Fruit fly (Drosophila melanogaster): ENCODE results near the gene CG5662.

Gene CG5662

DNA sequence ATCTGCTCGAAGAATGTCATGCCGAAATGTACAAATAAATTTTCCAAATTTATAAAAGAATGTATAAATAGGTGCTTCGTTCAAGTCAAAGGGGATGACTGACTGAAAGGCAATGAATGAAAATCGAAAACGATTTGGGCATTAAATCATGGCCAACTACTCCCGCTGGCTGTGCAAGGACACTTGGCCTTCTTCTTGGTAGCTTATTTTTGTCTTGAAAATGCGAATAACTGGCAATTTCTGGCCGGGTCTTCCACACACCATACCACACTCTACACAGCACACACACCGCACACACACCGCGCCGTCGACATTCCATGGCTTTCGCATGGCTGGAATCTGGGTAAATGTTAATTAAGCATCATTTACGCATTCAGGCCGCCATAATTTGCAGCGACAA is 3.6 kb upstream of the CG5662 start, which contains the start of gene CG32588:
Gene CG32588, minus strand, starts transcription at position 101 of the 400 bp plus-strand sequence.
- TF ChIP-seq Smox (GFP tag; optimal IDR thresholded peaks at IDR 0.05) = no peak
- no peak for TF ChIP-seq CG8632 (GFP tag; optimal IDR thresholded peaks at IDR 0.05)
- no peak for TF ChIP-seq CG15336 (GFP tag; IDR thresholded peaks at IDR 0.05)
- no peak for TF ChIP-seq CG34406 (GFP tag; optimal IDR thresholded peaks at IDR 0.05)
- TF ChIP-seq Eip78C (GFP tag) = no peak
- no peak for TF ChIP-seq Hr38 (GFP tag; optimal IDR thresholded peaks at IDR 0.05)
- TF ChIP-seq CG3919 (GFP tag; optimal IDR thresholded peaks at IDR 0.05) = no peak
- TF ChIP-seq pdm3 (GFP tag; optimal IDR thresholded peaks at IDR 0.05) = no peak
- TF ChIP-seq fd85E (GFP tag; optimal IDR thresholded peaks at IDR 0.05) = no peak
- TF ChIP-seq lz (GFP tag; optimal IDR thresholded peaks at IDR 0.05) = no peak
- TF ChIP-seq net (GFP tag; optimal IDR thresholded peaks at IDR 0.05) = no peak
- TF ChIP-seq dsx (GFP tag; optimal IDR thresholded peaks at IDR 0.05; ENCODE audit: poor library complexity, severe bottlenecking) = no peak
- no peak for TF ChIP-seq CG11762 (GFP tag; optimal IDR thresholded peaks at IDR 0.05; ENCODE audit: insufficient read depth)
- no peak for TF ChIP-seq CG11902 (GFP tag; optimal IDR thresholded peaks at IDR 0.05)

DNA sequence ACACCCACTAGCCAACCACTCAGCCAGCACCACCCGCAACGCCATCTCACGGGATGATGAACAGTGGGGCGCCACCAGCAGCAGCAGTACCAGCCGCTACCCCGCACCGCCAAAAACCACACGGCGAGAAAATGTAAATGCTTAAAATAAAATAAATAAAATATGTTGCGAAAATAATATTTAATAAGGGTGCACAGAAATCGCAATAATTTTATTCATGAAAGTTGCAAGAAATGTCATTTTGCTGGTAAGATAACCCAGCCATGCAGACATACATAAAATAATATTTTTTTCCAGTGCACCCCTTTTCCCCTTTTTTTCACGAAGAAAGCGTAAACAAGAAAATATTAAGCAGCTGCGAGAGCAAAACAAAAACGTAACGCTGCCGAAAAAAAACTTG is 5.9 kb downstream of the CG5662 start:
- TF ChIP-seq fd59A (GFP tag; optimal IDR thresholded peaks at IDR 0.05) (no peak), lz (GFP tag; optimal IDR thresholded peaks at IDR 0.05) (no peak), CG32006 (GFP tag; optimal IDR thresholded peaks at IDR 0.05) (peak; percentile 29), CG9139 (GFP tag; optimal IDR thresholded peaks at IDR 0.05) (no peak), Sox14 (GFP tag; optimal IDR thresholded peaks at IDR 0.05) (no peak), CG8632 (GFP tag; optimal IDR thresholded peaks at IDR 0.05) (no peak), fd85E (GFP tag; optimal IDR thresholded peaks at IDR 0.05) (no peak), dsx (GFP tag; optimal IDR thresholded peaks at IDR 0.05; ENCODE audit: poor library complexity, severe bottlenecking) (no peak), acj6 (GFP tag; optimal IDR thresholded peaks at IDR 0.05) (no peak), CG6792 (GFP tag; optimal IDR thresholded peaks at IDR 0.05) (no peak), CG4318 (GFP tag; optimal IDR thresholded peaks at IDR 0.05) (no peak), Hr38 (GFP tag; optimal IDR thresholded peaks at IDR 0.05) (no peak), Eip78C (GFP tag) (peak; percentile 50), Met (GFP tag; optimal IDR thresholded peaks at IDR 0.05) (peak; percentile 21), CG31627 (GFP tag; optimal IDR thresholded peaks at IDR 0.05) (no peak), Hr4 (GFP tag; optimal IDR thresholded peaks at IDR 0.05) (no peak), CG10631 (GFP tag; optimal IDR thresholded peaks at IDR 0.05) (no peak), fkh (GFP tag; optimal IDR thresholded peaks at IDR 0.05) (no peak), CG3919 (GFP tag; optimal IDR thresholded peaks at IDR 0.05) (no peak), achi (GFP tag; optimal IDR thresholded peaks at IDR 0.05) (peak; percentile 14), Ets21C (GFP tag; optimal IDR thresholded peaks at IDR 0.05) (no peak), Hr39 (GFP tag; optimal IDR thresholded peaks at IDR 0.05) (peak; percentile 5), CG8119 (GFP tag; IDR thresholded peaks at IDR 0.05) (0 out of 3 replicates have a peak, but pooled peaks have one; percentile 16), topi (GFP tag; optimal IDR thresholded peaks at IDR 0.05) (no peak), CG11762 (GFP tag; optimal IDR thresholded peaks at IDR 0.05; ENCODE audit: insufficient read depth) (no peak), CG10669 (GFP tag; optimal IDR thresholded peaks at IDR 0.05) (no peak), Sox15 (GFP tag; optimal IDR thresholded peaks at IDR 0.05) (no peak), esn (GFP tag; optimal IDR thresholded peaks at IDR 0.05) (no peak), Blimp-1 (GFP tag; optimal IDR thresholded peaks at IDR 0.05) (no peak), pdm3 (GFP tag; optimal IDR thresholded peaks at IDR 0.05) (no peak), CG6854 (GFP tag; optimal IDR thresholded peaks at IDR 0.05) (no peak), Ets96B (tag; optimal IDR thresholded peaks at IDR 0.05) (no peak), CG7368 (GFP tag; optimal IDR thresholded peaks at IDR 0.05) (no peak), Eip75B (GFP tag; optimal IDR thresholded peaks at IDR 0.05) (no peak), CG6163 (GFP tag; IDR thresholded peaks at IDR 0.05) (no peak), spab (GFP tag; optimal IDR thresholded peaks at IDR 0.05) (no peak), OdsH (GFP tag; optimal IDR thresholded peaks at IDR 0.05) (peak; percentile 11), ss (GFP tag; optimal IDR thresholded peaks at IDR 0.05) (no peak), net (GFP tag; optimal IDR thresholded peaks at IDR 0.05) (no peak), CG6276 (GFP tag; optimal IDR thresholded peaks at IDR 0.05) (no peak), Gug (GFP tag; IDR thresholded peaks at IDR 0.05) (no peak), CG16779 (tag; optimal IDR thresholded peaks at IDR 0.05) (no peak), CG3032 (tag; optimal IDR thresholded peaks at IDR 0.05) (no peak), svp (GFP tag) (peak; percentile 59), eg (GFP tag; IDR thresholded peaks at IDR 0.05) (peak; percentile 16; the same call in 1 of the 3 replicates), CG11902 (GFP tag; optimal IDR thresholded peaks at IDR 0.05) (no peak)
